Fruit fly (Drosophila melanogaster): ENCODE results near the gene Frmd5.

Frmd5 gene

dm6 chr2L:10344029-10344606, at the start of gene Frmd5:
Frmd5 (plus strand) TSS chr2L:10344442.
- TF ChIP-seq psq (optimal IDR thresholded peaks at IDR 0.05) (no peak), Dll (optimal IDR thresholded peaks at IDR 0.05) (no peak), usp (GFP tag; optimal IDR thresholded peaks at IDR 0.05) (no peak), EcR (GFP tag; optimal IDR thresholded peaks at IDR 0.05) (no peak), CG8478 (optimal IDR thresholded peaks at IDR 0.05) (no peak), pan (optimal IDR thresholded peaks at IDR 0.05) (no peak)

dm6 chr2L:10294798-10295669, 49.2 kb upstream of the Frmd5 start, which contains the start of gene Hand:
Hand (minus strand) TSS chr2L:10295385.
- no peak for TF ChIP-seq usp (GFP tag; optimal IDR thresholded peaks at IDR 0.05)

- no peak for TF ChIP-seq pan (optimal IDR thresholded peaks at IDR 0.05)
- TF ChIP-seq usp (GFP tag; optimal IDR thresholded peaks at IDR 0.05), result no peak
- TF ChIP-seq Dll (optimal IDR thresholded peaks at IDR 0.05), result no peak
- no peak for TF ChIP-seq psq (optimal IDR thresholded peaks at IDR 0.05)
- TF ChIP-seq EcR (GFP tag; optimal IDR thresholded peaks at IDR 0.05), result no peak
- no peak for TF ChIP-seq CG8478 (optimal IDR thresholded peaks at IDR 0.05)
Measured at dm6 chr2L:10298306-10298705, 45.9 kb upstream of the Frmd5 start.

dm6 chr2L:10299077-10299809, 45.0 kb upstream of the Frmd5 start:
- TF ChIP-seq Dll (optimal IDR thresholded peaks at IDR 0.05) (no peak), EcR (GFP tag; optimal IDR thresholded peaks at IDR 0.05) (no peak), CG8478 (optimal IDR thresholded peaks at IDR 0.05) (no peak), psq (optimal IDR thresholded peaks at IDR 0.05) (no peak), usp (GFP tag; optimal IDR thresholded peaks at IDR 0.05) (no peak), pan (optimal IDR thresholded peaks at IDR 0.05) (no peak)

dm6 chr2L:10299810-10300147, 44.5 kb upstream of the Frmd5 start, which contains the start of gene CYLD:
CYLD (minus strand) TSS chr2L:10299847.
- TF ChIP-seq psq (optimal IDR thresholded peaks at IDR 0.05), result no peak
- no peak for TF ChIP-seq usp (GFP tag; optimal IDR thresholded peaks at IDR 0.05)
- no peak for TF ChIP-seq CG8478 (optimal IDR thresholded peaks at IDR 0.05)

- TF ChIP-seq Dll (optimal IDR thresholded peaks at IDR 0.05), result no peak
Measured at dm6 chr2L:10301918-10302317, 42.3 kb upstream of the Frmd5 start, which contains the start of gene CG13138. CG13138 (minus strand) TSS chr2L:10302018.

- TF ChIP-seq pan (optimal IDR thresholded peaks at IDR 0.05), result no peak
- TF ChIP-seq CG8478 (optimal IDR thresholded peaks at IDR 0.05), result no peak
- no peak for TF ChIP-seq usp (GFP tag; optimal IDR thresholded peaks at IDR 0.05)
- TF ChIP-seq psq (optimal IDR thresholded peaks at IDR 0.05), result no peak
- no peak for TF ChIP-seq Dll (optimal IDR thresholded peaks at IDR 0.05)
- TF ChIP-seq EcR (GFP tag; optimal IDR thresholded peaks at IDR 0.05), result no peak
Measured at dm6 chr2L:10303786-10304185, 40.5 kb upstream of the Frmd5 start, which contains the start of gene nmd. nmd (minus strand) TSS chr2L:10303947.

dm6 chr2L:10305538-10306147, 38.6 kb upstream of the Frmd5 start:
- TF ChIP-seq EcR (GFP tag; optimal IDR thresholded peaks at IDR 0.05) (no peak), CG8478 (optimal IDR thresholded peaks at IDR 0.05) (no peak), psq (optimal IDR thresholded peaks at IDR 0.05) (no peak), Dll (optimal IDR thresholded peaks at IDR 0.05) (no peak), usp (GFP tag; optimal IDR thresholded peaks at IDR 0.05) (no peak), pan (optimal IDR thresholded peaks at IDR 0.05) (no peak)

- TF ChIP-seq Dll (optimal IDR thresholded peaks at IDR 0.05) (no peak), CG8478 (optimal IDR thresholded peaks at IDR 0.05) (no peak), pan (optimal IDR thresholded peaks at IDR 0.05) (no peak), EcR (GFP tag; optimal IDR thresholded peaks at IDR 0.05) (no peak), psq (optimal IDR thresholded peaks at IDR 0.05) (no peak), usp (GFP tag; optimal IDR thresholded peaks at IDR 0.05) (no peak)
Measured at dm6 chr2L:10306518-10307260, 37.6 kb upstream of the Frmd5 start, which contains the start of the genes CG5390 and CG4968. CG5390 (minus strand) TSS chr2L:10306594. CG4968 (plus strand) TSS chr2L:10306922.

dm6 chr2L:10310614-10311382, 33.4 kb upstream of the Frmd5 start, which contains the start of gene Cdk5alpha:
Cdk5alpha (minus strand) TSS chr2L:10310956.
- TF ChIP-seq psq (optimal IDR thresholded peaks at IDR 0.05), result no peak
- no peak for TF ChIP-seq pan (optimal IDR thresholded peaks at IDR 0.05)
- TF ChIP-seq CG8478 (optimal IDR thresholded peaks at IDR 0.05), result no peak
- no peak for TF ChIP-seq Dll (optimal IDR thresholded peaks at IDR 0.05)
- TF ChIP-seq usp (GFP tag; optimal IDR thresholded peaks at IDR 0.05), result no peak
- no peak for TF ChIP-seq EcR (GFP tag; optimal IDR thresholded peaks at IDR 0.05)
